Worm (Caenorhabditis elegans) whole organism, L4 larva: ENCODE data around the gene shl-1.

Experiments used
- F44E2.7 ChIP-seq: fragments of 200-800 bp; sonication (Bioruptor generic); IDR thresholded peaks from 2 replicates; pipeline ENCODE4 v2.1.2; 2022; ENCODE audit warnings: missing genetic modification characterization, missing compliant biosample characterization
- egl-27 ChIP-seq: sonication (generic microtip); optimal IDR thresholded peaks from 3 replicates; lab custom pipeline; 2017; ENCODE audit warnings: missing biosample characterization, missing genetic modification reagents, missing genetic modification characterization
- lin-39 ChIP-seq: fragments of 150-350 bp; optimal IDR thresholded peaks from 2 replicates; lab custom pipeline; 2014; ENCODE audit warnings: missing biosample characterization, missing genetic modification reagents, missing genetic modification characterization
- mep-1 ChIP-seq: fragments of 150-350 bp; sonication (generic microtip); optimal IDR thresholded peaks from 3 replicates; lab custom pipeline; 2014; ENCODE audit warnings: missing biosample characterization, missing genetic modification characterization
- skn-1 ChIP-seq: fragments of 150-350 bp; optimal IDR thresholded peaks from 2 replicates; lab custom pipeline; 2014; ENCODE audit warnings: missing biosample characterization, missing genetic modification characterization
- unc-62 ChIP-seq, 3 experiments: fragments of 150-350 bp in 1 of 3; sonication (generic microtip); optimal IDR thresholded peaks in 2 of 3; peaks in 1 of 3; 1 replicate in 1 of 3; 2 replicates in 2 of 3; lab custom pipeline; 2014 to 2017; ENCODE audit warnings: missing biosample characterization in 3 of 3, missing genetic modification characterization in 3 of 3, missing genetic modification reagents in 3 of 3, missing genotype in 1 of 3

DNA sequence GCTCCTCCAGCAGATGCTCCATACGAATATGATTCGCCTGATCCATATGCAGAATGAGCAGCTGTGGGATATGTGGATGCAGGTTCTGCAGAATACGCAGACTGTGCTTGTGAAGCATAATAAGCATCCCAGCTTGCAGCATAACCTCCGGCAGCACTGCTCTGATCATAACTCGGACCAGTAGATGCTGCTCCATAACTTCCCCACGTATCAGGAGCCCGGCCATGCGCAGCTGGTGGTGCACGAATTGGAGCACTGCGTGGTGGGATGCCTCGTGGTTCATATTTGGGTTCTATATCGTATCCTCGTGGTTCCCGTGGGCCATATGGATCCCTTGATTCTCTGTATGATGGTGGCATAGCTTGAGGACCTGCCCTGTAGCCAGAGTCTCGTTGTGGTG is 10.1 kb downstream of the shl-1 start:
- TF ChIP-seq unc-62 (GFP tag; optimal IDR thresholded peaks at IDR 0.05 in 1 of 2; lab: Kevin White, UChicago) (no peak), unc-62 (tag; optimal IDR thresholded peaks at IDR 0.05; lab: Kevin White, UChicago) (no peak), mep-1 (tag; lab: Kevin White, UChicago) (no peak), lin-39 (tag; lab: Kevin White, UChicago) (no peak), skn-1 (tag; lab: Kevin White, UChicago) (no peak), F44E2.7 (GFP tag; lab: Robert Waterston, UW) (no peak), egl-27 (tag; lab: Kevin White, UChicago) (no peak)
